Fruit fly (Drosophila melanogaster): Measurements from ENCODE around the gene pira.

The pira gene

dm6 chrX:12763467-12763866, at the start of gene pira:
Gene pira, minus strand, starts transcription at chrX:12763611.
- TF ChIP-seq br (GFP tag; optimal IDR thresholded peaks at IDR 0.05) (no peak), lola (GFP tag; optimal IDR thresholded peaks at IDR 0.05) (no peak), Hr78 (GFP tag; optimal IDR thresholded peaks at IDR 0.05) (no peak), GATAd (GFP tag; optimal IDR thresholded peaks at IDR 0.05) (no peak), sage (GFP tag; optimal IDR thresholded peaks at IDR 0.05) (no peak), Myc (optimal IDR thresholded peaks at IDR 0.05) (no peak), CG32264 (GFP tag; optimal IDR thresholded peaks at IDR 0.05) (no peak), pan (optimal IDR thresholded peaks at IDR 0.05) (no peak), foxo (GFP tag; optimal IDR thresholded peaks at IDR 0.05) (no peak), Dif (GFP tag; optimal IDR thresholded peaks at IDR 0.05; ENCODE audit: partially characterized antibody) (no peak)

- no peak for TF ChIP-seq rgr (GFP tag; optimal IDR thresholded peaks at IDR 0.05)
- TF ChIP-seq Rel (GFP tag; optimal IDR thresholded peaks at IDR 0.05): no peak
- TF ChIP-seq Rel (tag; optimal IDR thresholded peaks at IDR 0.05): peak; percentile 58
- no peak for TF ChIP-seq Hr83 (GFP tag; optimal IDR thresholded peaks at IDR 0.05; ENCODE audit: poor library complexity, severe bottlenecking)
These were observed 37.9 kb upstream of the pira start, which contains the start of gene Nep6 for dm6 chrX:12801357-12801756. Gene Nep6, plus strand, starts transcription at chrX:12801661.

dm6 chrX:12784690-12785441, 21.5 kb upstream of the pira start, which contains the start of gene CG32647:
Gene CG32647, minus strand, starts transcription at chrX:12784958.
- TF ChIP-seq Abd-B (GFP tag; optimal IDR thresholded peaks at IDR 0.05) (no peak), dmrt93B (GFP tag; optimal IDR thresholded peaks at IDR 0.05) (no peak), GATAd (GFP tag; optimal IDR thresholded peaks at IDR 0.05) (no peak), lola (GFP tag; optimal IDR thresholded peaks at IDR 0.05) (no peak), brk (GFP tag; optimal IDR thresholded peaks at IDR 0.05) (peak; percentile 8), Dfd (GFP tag; optimal IDR thresholded peaks at IDR 0.05) (peak; percentile 46)

dm6 chrX:12777763-12778408, 14.5 kb upstream of the pira start:
- TF ChIP-seq foxo (GFP tag; optimal IDR thresholded peaks at IDR 0.05): no peak
- no peak for TF ChIP-seq sv (GFP tag; optimal IDR thresholded peaks at IDR 0.05)
- no peak for TF ChIP-seq CrebA (GFP tag; optimal IDR thresholded peaks at IDR 0.05; ENCODE audit: borderline replicate concordance)
- peak; percentile 3 for TF ChIP-seq h (GFP tag; optimal IDR thresholded peaks at IDR 0.05)
- TF ChIP-seq psq (GFP tag; optimal IDR thresholded peaks at IDR 0.05): no peak
- TF ChIP-seq GATAd (GFP tag; optimal IDR thresholded peaks at IDR 0.05): no peak

- no peak for TF ChIP-seq Hnf4 (GFP tag; optimal IDR thresholded peaks at IDR 0.05)
- TF ChIP-seq Hr78 (GFP tag; optimal IDR thresholded peaks at IDR 0.05): no peak
These were observed 13.8 kb upstream of the pira start for dm6 chrX:12777195-12777594.

dm6 chrX:12766286-12766685, 2.9 kb upstream of the pira start:
- TF ChIP-seq pan (optimal IDR thresholded peaks at IDR 0.05) (no peak), usp (GFP tag; optimal IDR thresholded peaks at IDR 0.05) (no peak), dmrt93B (GFP tag; optimal IDR thresholded peaks at IDR 0.05) (no peak), br (GFP tag; optimal IDR thresholded peaks at IDR 0.05) (no peak), fru (GFP tag; optimal IDR thresholded peaks at IDR 0.05) (peak; percentile 1), Hr83 (GFP tag; optimal IDR thresholded peaks at IDR 0.05; ENCODE audit: poor library complexity, severe bottlenecking) (no peak), Dfd (GFP tag; optimal IDR thresholded peaks at IDR 0.05) (no peak), CrebA (GFP tag; optimal IDR thresholded peaks at IDR 0.05; ENCODE audit: borderline replicate concordance) (no peak), OdsH (GFP tag; optimal IDR thresholded peaks at IDR 0.05) (no peak), dsf (GFP tag; optimal IDR thresholded peaks at IDR 0.05; ENCODE audit: borderline replicate concordance) (no peak), h (GFP tag; optimal IDR thresholded peaks at IDR 0.05) (no peak), jim (GFP tag; optimal IDR thresholded peaks at IDR 0.05) (no peak), HLH106 (tag; optimal IDR thresholded peaks at IDR 0.05) (no peak), Hnf4 (GFP tag; optimal IDR thresholded peaks at IDR 0.05) (peak; percentile 10), Mio (GFP tag; optimal IDR thresholded peaks at IDR 0.05) (no peak), psq (GFP tag; optimal IDR thresholded peaks at IDR 0.05) (peak; percentile 15), Dif (GFP tag; optimal IDR thresholded peaks at IDR 0.05; ENCODE audit: partially characterized antibody) (no peak)
